Worm (Caenorhabditis elegans): Measurements from ENCODE around the gene C53D6.11.

ce11 chrIV:8979695-8980094 lies 30.7 kb upstream of the C53D6.11 start, which contains the start of gene col-119:
- TF ChIP-seq dmd-4 (tag; optimal IDR thresholded peaks at IDR 0.05; ENCODE audit: borderline replicate concordance) (no peak), pha-4 (tag; optimal IDR thresholded peaks at IDR 0.05) (no peak), nhr-11 (tag; optimal IDR thresholded peaks at IDR 0.05) (no peak), odd-2 (tag; optimal IDR thresholded peaks at IDR 0.05) (no peak), tbx-7 (tag; optimal IDR thresholded peaks at IDR 0.05) (no peak)

Measured in whole organism, late embryonic.